Worm (Caenorhabditis elegans) whole organism, L1 larva: ENCODE measurements around the gene C15H11.1.

Experiments used
- C04F5.9 ChIP-seq: sonication (generic microtip); optimal IDR thresholded peaks from 2 replicates; lab custom pipeline; 2016; ENCODE audit warnings: missing genetic modification characterization, missing compliant biosample characterization
- C16A3.4 ChIP-seq: fragments of 150-350 bp; optimal IDR thresholded peaks from 2 replicates; lab custom pipeline; 2014; ENCODE audit warnings: missing biosample characterization, missing genetic modification characterization
- C34B4.2 ChIP-seq: sonication (generic microtip); optimal IDR thresholded peaks from 2 replicates; lab custom pipeline; 2017; ENCODE audit warnings: mild to moderate bottlenecking, missing genetic modification characterization, missing compliant biosample characterization
- aha-1 ChIP-seq: fragments of 150-350 bp; optimal IDR thresholded peaks from 2 replicates; lab custom pipeline; 2014; ENCODE audit warnings: missing biosample characterization, missing genetic modification characterization
- alr-1 ChIP-seq: fragments of 200-800 bp; sonication (Bioruptor generic); optimal IDR thresholded peaks from 2 replicates; lab custom pipeline; 2018; ENCODE audit warnings: borderline replicate concordance, mild to moderate bottlenecking, missing genetic modification characterization, missing compliant biosample characterization
- aly-2 ChIP-seq: fragments of 150-350 bp; optimal IDR thresholded peaks from 2 replicates; lab custom pipeline; 2014; ENCODE audit warnings: missing biosample characterization, missing genetic modification characterization
- blmp-1 ChIP-seq: fragments of 150-350 bp; optimal IDR thresholded peaks from 2 replicates; lab custom pipeline; 2014; ENCODE audit warnings: missing biosample characterization, missing genetic modification characterization
- ceh-8 ChIP-seq: fragments of 200-800 bp; sonication (Bioruptor generic); optimal IDR thresholded peaks from 2 replicates; lab custom pipeline; 2018; ENCODE audit warnings: mild to moderate bottlenecking, missing genetic modification characterization, moderate library complexity, missing compliant biosample characterization
- ceh-82 ChIP-seq, 3 experiments: fragments of 150-350 bp in 1 of 3; sonication (generic microtip) in 2 of 3; optimal IDR thresholded peaks; 2 replicates each; lab custom pipeline; 2014 to 2017; ENCODE audit warnings: missing biosample characterization in 3 of 3, missing genetic modification characterization in 3 of 3
- ceh-90 ChIP-seq: sonication (generic microtip); optimal IDR thresholded peaks from 2 replicates; lab custom pipeline; 2016; ENCODE audit warnings: missing genetic modification characterization, missing compliant biosample characterization
- ces-1 ChIP-seq: fragments of 150-350 bp; optimal IDR thresholded peaks from 2 replicates; lab custom pipeline; 2014; ENCODE audit warnings: missing biosample characterization, missing genetic modification reagents, missing genetic modification characterization
- dpl-1 ChIP-seq, 3 experiments: fragments of 150-350 bp in 2 of 3; sonication (generic microtip) in 1 of 3; optimal IDR thresholded peaks; 2 replicates each; lab custom pipeline; 2014 to 2017; ENCODE audit warnings: missing biosample characterization in 3 of 3, missing genetic modification characterization in 3 of 3, missing genetic modification reagents in 3 of 3
- dsc-1 ChIP-seq: sonication (generic microtip); optimal IDR thresholded peaks from 2 replicates; lab custom pipeline; 2016; ENCODE audit warnings: mild to moderate bottlenecking, missing genetic modification characterization, missing compliant biosample characterization
- efl-3 ChIP-seq: fragments of 200-800 bp; sonication (Bioruptor generic); optimal IDR thresholded peaks from 2 replicates; lab custom pipeline; 2018; ENCODE audit warnings: mild to moderate bottlenecking, missing genetic modification characterization, missing compliant biosample characterization
- egl-13 ChIP-seq: sonication (generic microtip); optimal IDR thresholded peaks from 2 replicates; lab custom pipeline; 2016; ENCODE audit warnings: missing genotype, missing genetic modification reagents, missing genetic modification characterization, missing compliant biosample characterization
- elt-2 ChIP-seq: sonication (generic microtip); optimal IDR thresholded peaks from 2 replicates; lab custom pipeline; 2016; ENCODE audit warnings: missing genetic modification characterization, mild to moderate bottlenecking, inconsistent platforms, missing compliant biosample characterization, missing genetic modification reagents
- elt-3 ChIP-seq, 6 experiments: fragments of 150-350 bp in 1 of 6; sonication (generic microtip); optimal IDR thresholded peaks; 2 replicates each; lab custom pipeline; 2017 to 2018; ENCODE audit warnings: missing biosample characterization in 6 of 6, missing genetic modification characterization in 6 of 6, inconsistent platforms in 1 of 6
- ets-5 ChIP-seq: fragments of 200-800 bp; sonication (Bioruptor generic); IDR thresholded peaks from 2 replicates; pipeline ENCODE4 v1.3.6; 2022; ENCODE audit warnings: missing genetic modification characterization, missing compliant biosample characterization
- hpl-2 ChIP-seq: fragments of 150-350 bp; optimal IDR thresholded peaks from 2 replicates; lab custom pipeline; 2014; ENCODE audit warnings: missing biosample characterization, missing genetic modification reagents, missing genetic modification characterization
- lin-13 ChIP-seq: fragments of 150-350 bp; optimal IDR thresholded peaks from 2 replicates; lab custom pipeline; 2014; ENCODE audit warnings: missing biosample characterization, missing genetic modification reagents, missing genetic modification characterization
- lin-14 ChIP-seq: fragments of 200-800 bp; sonication (Bioruptor generic); optimal IDR thresholded peaks from 2 replicates; lab custom pipeline; 2018; ENCODE audit warnings: mild to moderate bottlenecking, missing genetic modification characterization, moderate library complexity, missing compliant biosample characterization
- lin-15B ChIP-seq: fragments of 150-350 bp; sonication (generic microtip); optimal IDR thresholded peaks from 3 replicates; lab custom pipeline; 2014; ENCODE audit warnings: missing biosample characterization, missing genetic modification characterization
- lin-35 ChIP-seq, 2 experiments: fragments of 150-350 bp; optimal IDR thresholded peaks; 2 replicates each; lab custom pipeline; 2014; ENCODE audit warnings: missing biosample characterization in 2 of 2, missing genetic modification characterization in 2 of 2, missing genetic modification reagents in 2 of 2
- lin-39 ChIP-seq: fragments of 150-350 bp; optimal IDR thresholded peaks from 2 replicates; lab custom pipeline; 2014; ENCODE audit warnings: missing biosample characterization, missing genetic modification reagents, missing genetic modification characterization
- lir-3 ChIP-seq: sonication (generic microtip); optimal IDR thresholded peaks from 2 replicates; lab custom pipeline; 2016; ENCODE audit warnings: mild to moderate bottlenecking, missing genetic modification characterization, moderate library complexity, missing compliant biosample characterization; ENCODE audit not compliant: poor library complexity
- mef-2 ChIP-seq: fragments of 150-350 bp; optimal IDR thresholded peaks from 2 replicates; lab custom pipeline; 2014; ENCODE audit warnings: missing biosample characterization, missing genetic modification characterization
- nhr-11 ChIP-seq: fragments of 150-350 bp; optimal IDR thresholded peaks from 2 replicates; lab custom pipeline; 2014; ENCODE audit warnings: missing biosample characterization, missing genetic modification characterization
- nhr-12 ChIP-seq: sonication (generic microtip); optimal IDR thresholded peaks from 2 replicates; lab custom pipeline; 2017; ENCODE audit warnings: missing biosample characterization, missing genetic modification characterization
- nhr-19 ChIP-seq: fragments of 200-800 bp; sonication (Bioruptor generic); conservative IDR thresholded peaks from 2 replicates; pipeline ENCODE4 v1.3.6; 2022; ENCODE audit warnings: missing genetic modification characterization, missing compliant biosample characterization
- nhr-237 ChIP-seq: fragments of 150-350 bp; optimal IDR thresholded peaks from 2 replicates; lab custom pipeline; 2014; ENCODE audit warnings: missing biosample characterization, missing genetic modification characterization
- nhr-28 ChIP-seq: fragments of 150-350 bp; optimal IDR thresholded peaks from 2 replicates; lab custom pipeline; 2014; ENCODE audit warnings: missing biosample characterization, missing genetic modification characterization
- nhr-47 ChIP-seq: sonication (generic microtip); optimal IDR thresholded peaks from 2 replicates; lab custom pipeline; 2016; ENCODE audit warnings: mild to moderate bottlenecking, missing genetic modification characterization, moderate library complexity, missing compliant biosample characterization
- nhr-77 ChIP-seq: fragments of 150-350 bp; optimal IDR thresholded peaks from 2 replicates; lab custom pipeline; 2014; ENCODE audit warnings: missing biosample characterization, missing genetic modification characterization
- nhr-84 ChIP-seq: sonication (generic microtip); optimal IDR thresholded peaks from 2 replicates; lab custom pipeline; 2017; ENCODE audit warnings: missing biosample characterization, missing genetic modification characterization
- nhr-85 ChIP-seq: sonication (generic microtip); peaks from one replicate; lab custom pipeline; 2016; ENCODE audit warnings: missing genetic modification characterization, inconsistent platforms, missing compliant biosample characterization
- pag-3 ChIP-seq: sonication (generic microtip); optimal IDR thresholded peaks from 2 replicates; lab custom pipeline; 2017; ENCODE audit warnings: missing genetic modification characterization, mild to moderate bottlenecking, missing compliant biosample characterization, antibody characterized with exemption, borderline replicate concordance; ENCODE audit not compliant: insufficient read depth
- pax-3 ChIP-seq: fragments of 200-800 bp; sonication (Bioruptor generic); optimal IDR thresholded peaks from 2 replicates; lab custom pipeline; 2018; ENCODE audit warnings: mild to moderate bottlenecking, missing genetic modification characterization, moderate library complexity, missing compliant biosample characterization
- pqm-1 ChIP-seq: sonication (generic microtip); optimal IDR thresholded peaks from 3 replicates; lab custom pipeline; 2017; ENCODE audit warnings: missing biosample characterization, missing genetic modification characterization
- rnt-1 ChIP-seq: sonication (generic microtip); optimal IDR thresholded peaks from 2 replicates; lab custom pipeline; 2016; ENCODE audit warnings: mild to moderate bottlenecking, missing genetic modification characterization, moderate library complexity, missing compliant biosample characterization
- skn-1 ChIP-seq: fragments of 150-350 bp; optimal IDR thresholded peaks from 2 replicates; lab custom pipeline; 2014; ENCODE audit warnings: missing biosample characterization, missing genetic modification characterization
- snpc-4 ChIP-seq: fragments of 150-350 bp; optimal IDR thresholded peaks from 2 replicates; lab custom pipeline; 2014; ENCODE audit warnings: missing biosample characterization, missing genetic modification characterization
- snu-23 ChIP-seq: sonication (generic microtip); optimal IDR thresholded peaks from 2 replicates; lab custom pipeline; 2016; ENCODE audit warnings: missing genetic modification characterization, missing compliant biosample characterization
- sup-37 ChIP-seq: fragments of 200-800 bp; sonication (Bioruptor generic); optimal IDR thresholded peaks from 2 replicates; lab custom pipeline; 2018; ENCODE audit warnings: mild to moderate bottlenecking, missing genetic modification characterization, missing compliant biosample characterization
- swsn-7 ChIP-seq: sonication (generic microtip); optimal IDR thresholded peaks from 2 replicates; lab custom pipeline; 2016; ENCODE audit warnings: missing genetic modification characterization, missing compliant biosample characterization
- tbx-2 ChIP-seq: sonication (generic microtip); optimal IDR thresholded peaks from 2 replicates; lab custom pipeline; 2016; ENCODE audit warnings: missing genetic modification characterization, missing compliant biosample characterization
- tlp-1 ChIP-seq: fragments of 150-350 bp; optimal IDR thresholded peaks from 2 replicates; lab custom pipeline; 2014; ENCODE audit warnings: missing biosample characterization, missing genetic modification characterization
- unc-86 ChIP-seq: sonication (generic microtip); optimal IDR thresholded peaks from 2 replicates; lab custom pipeline; 2016; ENCODE audit warnings: missing genetic modification characterization, missing compliant biosample characterization
- vab-15 ChIP-seq: sonication (generic microtip); optimal IDR thresholded peaks from 2 replicates; lab custom pipeline; 2017; ENCODE audit warnings: missing genotype, mild to moderate bottlenecking, missing genetic modification characterization, missing compliant biosample characterization
- xbp-1 ChIP-seq: sonication (generic microtip); optimal IDR thresholded peaks from 2 replicates; lab custom pipeline; 2016; ENCODE audit warnings: missing genetic modification characterization, missing compliant biosample characterization
- zag-1 ChIP-seq: fragments of 150-350 bp; optimal IDR thresholded peaks from 2 replicates; lab custom pipeline; 2014; ENCODE audit warnings: missing biosample characterization, missing genetic modification characterization
- zip-4 ChIP-seq: fragments of 200-800 bp; sonication (Bioruptor generic); optimal IDR thresholded peaks from 2 replicates; lab custom pipeline; 2018; ENCODE audit warnings: mild to moderate bottlenecking, missing genetic modification characterization, moderate library complexity, missing compliant biosample characterization
- ztf-11 ChIP-seq, 2 experiments: sonication (generic microtip); optimal IDR thresholded peaks; 2 replicates each; lab custom pipeline; 2016 to 2017; ENCODE audit warnings: missing genetic modification characterization in 2 of 2, missing biosample characterization in 1 of 2, missing compliant biosample characterization in 1 of 2
- ztf-4 ChIP-seq: fragments of 150-350 bp; optimal IDR thresholded peaks from 2 replicates; lab custom pipeline; 2014; ENCODE audit warnings: missing biosample characterization, missing genetic modification characterization

Gene C15H11.1

DNA sequence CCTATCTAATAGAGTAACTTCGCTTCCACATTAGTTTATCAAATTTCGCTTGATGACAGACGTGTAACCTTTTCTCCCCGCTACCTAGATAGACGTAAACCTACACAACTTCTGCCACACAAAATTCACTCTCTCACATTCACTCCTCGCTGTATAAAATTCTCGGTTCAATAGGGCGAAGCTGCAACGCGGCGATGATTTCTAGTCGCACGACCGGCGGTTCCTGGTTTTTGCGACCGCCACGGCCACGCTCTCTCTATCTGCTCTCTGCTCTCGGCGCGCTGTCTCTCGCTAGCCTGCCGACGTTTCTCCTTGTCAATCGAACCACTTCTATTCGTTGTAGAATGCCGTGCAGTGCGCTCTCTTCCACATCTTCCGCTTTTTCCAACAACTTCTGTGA lies 42.7 kb upstream of the C15H11.1 start:
- TF ChIP-seq C34B4.2, result no peak
- TF ChIP-seq lin-13 (GFP tag; lab: Kevin White, UChicago), result peak; percentile 63
- peak; percentile 66 for TF ChIP-seq nhr-19 (GFP tag; lab: Robert Waterston, UW)
- TF ChIP-seq egl-13 (tag; lab: Kevin White, UChicago), result peak; percentile 67
- no peak for TF ChIP-seq sup-37 (GFP tag; lab: Kevin White, UChicago)
- peak; percentile 62 for TF ChIP-seq snpc-4 (tag; lab: Kevin White, UChicago)
- no peak for TF ChIP-seq efl-3 (GFP tag; lab: Kevin White, UChicago)
- peak; percentile 35 for TF ChIP-seq dsc-1
- no peak for TF ChIP-seq vab-15
- no peak for TF ChIP-seq nhr-11 (tag; lab: Kevin White, UChicago)
- TF ChIP-seq xbp-1 (tag; lab: Kevin White, UChicago), result peak; percentile 71
- no peak for TF ChIP-seq ztf-4 (tag; lab: Kevin White, UChicago)
- no peak for TF ChIP-seq pag-3 (tag; lab: Kevin White, UChicago)
- peak; percentile 65 to 75 (median 72) for TF ChIP-seq dpl-1 (GFP tag; optimal IDR thresholded peaks at IDR 0.05; lab: Kevin White, UChicago)
- peak; percentile 39 for TF ChIP-seq lir-3 (tag; lab: Kevin White, UChicago)
- no peak for TF ChIP-seq nhr-12
- TF ChIP-seq skn-1 (tag; lab: Kevin White, UChicago), result peak; percentile 73
- TF ChIP-seq C04F5.9 (tag; lab: Kevin White, UChicago), result no peak
- TF ChIP-seq zip-4, result no peak
- peak; percentile 73 for TF ChIP-seq unc-86 (tag; lab: Kevin White, UChicago)
- peak; percentile 74 for TF ChIP-seq C16A3.4 (tag; lab: Kevin White, UChicago)
- peak; percentile 77 for TF ChIP-seq nhr-47 (tag; lab: Kevin White, UChicago)
- no peak for TF ChIP-seq tlp-1 (tag; lab: Kevin White, UChicago)
- TF ChIP-seq snu-23 (GFP tag; lab: Kevin White, UChicago), result peak; percentile 91
- peak; percentile 85 for TF ChIP-seq pax-3 (tag; lab: Kevin White, UChicago)
- no peak for TF ChIP-seq lin-39 (tag; lab: Kevin White, UChicago)
- TF ChIP-seq lin-14 (GFP tag; lab: Kevin White, UChicago), result peak; percentile 96
- TF ChIP-seq mef-2, result no peak
- TF ChIP-seq ceh-90 (tag; lab: Kevin White, UChicago), result no peak
- TF ChIP-seq alr-1 (tag; lab: Kevin White, UChicago), result no peak
- TF ChIP-seq pqm-1, result no peak
- TF ChIP-seq nhr-237 (tag; lab: Kevin White, UChicago), result peak; percentile 58
- TF ChIP-seq nhr-85 (tag; lab: Kevin White, UChicago), result peak; percentile 77
- TF ChIP-seq tbx-2 (tag; lab: Kevin White, UChicago), result peak; percentile 77
- no peak for TF ChIP-seq aly-2 (tag; lab: Kevin White, UChicago)
- TF ChIP-seq ceh-82 (tag; optimal IDR thresholded peaks at IDR 0.05; lab: Kevin White, UChicago), result peak; percentile 59 to 94 (median 59)
- no peak for TF ChIP-seq ets-5 (GFP tag; lab: Robert Waterston, UW)
- peak; percentile 86 for TF ChIP-seq nhr-77 (tag; lab: Kevin White, UChicago)
- TF ChIP-seq zag-1, result no peak
- TF ChIP-seq nhr-84, result no peak
- no peak for TF ChIP-seq ces-1 (GFP tag; lab: Kevin White, UChicago)
- no peak for TF ChIP-seq ceh-8 (GFP tag; lab: Kevin White, UChicago)
- peak in 4 of 6 experiments; percentile 15 to 82 (median 30) for TF ChIP-seq elt-3 (tag; optimal IDR thresholded peaks at IDR 0.05; lab: Kevin White, UChicago)
- TF ChIP-seq elt-2 (tag; lab: Kevin White, UChicago), result peak; percentile 8
- TF ChIP-seq lin-15B, result peak; percentile 83
- TF ChIP-seq aha-1 (tag; lab: Kevin White, UChicago), result no peak
- peak; percentile 38 for TF ChIP-seq hpl-2 (GFP tag; lab: Kevin White, UChicago)
- TF ChIP-seq nhr-28 (tag; lab: Kevin White, UChicago), result no peak
- no peak for TF ChIP-seq ztf-11 (tag; optimal IDR thresholded peaks at IDR 0.05; lab: Kevin White, UChicago)
- peak; percentile 64 for TF ChIP-seq blmp-1 (tag; lab: Kevin White, UChicago)
- TF ChIP-seq swsn-7 (tag; lab: Kevin White, UChicago), result peak; percentile 79
- TF ChIP-seq rnt-1 (tag; lab: Kevin White, UChicago), result peak; percentile 73
- peak; percentile 83 to 85 for TF ChIP-seq lin-35 (GFP tag; optimal IDR thresholded peaks at IDR 0.05; lab: Kevin White, UChicago)
